Fruit fly (Drosophila melanogaster) whole organism, adult: ENCODE measurements around the gene Rab23.

Experiments
- CG33017 ChIP-seq: fragments of 200-800 bp; sonication (Bioruptor generic); optimal IDR thresholded peaks from 2 replicates; lab custom pipeline; 2018; ENCODE audit warnings: missing biosample characterization, mild to moderate bottlenecking, missing genetic modification characterization, moderate library complexity
- CG5204 ChIP-seq: fragments of 200-800 bp; sonication (Bioruptor generic); optimal IDR thresholded peaks from 2 replicates; lab custom pipeline; 2016; ENCODE audit warnings: missing biosample characterization, missing genetic modification characterization
- CG7101 ChIP-seq: fragments of 200-800 bp; sonication (Bioruptor generic); optimal IDR thresholded peaks from 2 replicates; lab custom pipeline; 2018; ENCODE audit warnings: missing biosample characterization, mild to moderate bottlenecking, missing genetic modification characterization, moderate library complexity
- Mnt ChIP-seq: fragments of 200-800 bp; sonication (Bioruptor generic); optimal IDR thresholded peaks from 2 replicates; lab custom pipeline; 2016; ENCODE audit warnings: missing biosample characterization, mild to moderate bottlenecking, missing genetic modification characterization
- kay ChIP-seq: fragments of 200-800 bp; sonication (Bioruptor generic); peaks from one replicate; lab custom pipeline; 2016; ENCODE audit warnings: missing biosample characterization, missing genetic modification characterization, borderline replicate concordance
- pad ChIP-seq: fragments of 200-800 bp; sonication (Bioruptor generic); optimal IDR thresholded peaks from 3 replicates; lab custom pipeline; 2017; ENCODE audit warnings: missing biosample characterization, missing genetic modification characterization, mild to moderate bottlenecking, moderate library complexity, missing genetic modification reagents

DNA sequence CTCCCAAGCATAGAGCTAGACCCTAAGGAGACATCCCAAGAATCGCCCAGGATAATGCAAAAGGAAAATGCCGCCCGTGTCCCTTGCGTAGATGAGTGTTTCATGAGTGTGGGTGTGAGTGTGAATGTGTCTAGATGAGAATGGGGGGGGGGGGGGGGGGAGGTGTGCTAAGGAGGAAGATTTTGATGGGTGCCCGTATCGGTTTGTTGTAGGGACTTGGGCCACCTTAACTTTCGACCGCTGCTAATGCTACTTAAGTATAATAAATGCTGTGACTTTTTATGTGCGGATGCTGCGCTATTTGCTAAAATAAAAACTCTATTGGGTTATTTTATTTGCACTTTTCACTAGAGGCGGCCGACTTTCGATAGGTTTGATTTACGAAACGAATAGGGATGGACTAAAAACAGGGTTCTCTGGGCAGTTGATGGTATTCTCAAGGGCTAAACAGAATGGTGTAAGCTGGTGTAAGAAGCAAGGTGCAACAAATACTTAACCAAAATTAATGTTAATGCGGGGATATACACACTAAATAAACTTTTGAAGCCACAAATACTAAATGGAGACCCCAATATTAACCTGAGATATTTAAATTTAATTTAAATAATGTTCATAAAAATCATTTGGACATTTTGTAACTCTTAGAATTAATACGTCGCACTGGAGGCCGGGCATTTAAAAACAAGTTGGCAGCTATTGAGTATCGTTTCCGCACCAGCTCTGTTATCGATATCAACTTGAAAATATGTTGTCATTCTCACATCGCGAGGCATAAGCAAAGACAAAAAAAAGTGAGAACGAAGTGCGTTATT is 16.1 kb downstream of the Rab23 start, which contains the start of the genes Xe7 and Atg17:
- TF ChIP-seq Mnt (GFP tag; lab: Kevin White, UChicago): peak; percentile 86
- peak; percentile 93 for TF ChIP-seq CG7101
- TF ChIP-seq pad (GFP tag; lab: Kevin White, UChicago): peak; percentile 79
- peak; percentile 89 for TF ChIP-seq CG33017 (tag; lab: Kevin White, UChicago)
- TF ChIP-seq kay (GFP tag; lab: Kevin White, UChicago): peak; percentile 51
- peak; percentile 97 for TF ChIP-seq CG5204 (GFP tag; lab: Kevin White, UChicago)
